Worm (Caenorhabditis elegans) whole organism, young adult: ENCODE data around the gene W01F3.2.

Source experiments
- B0035.1 ChIP-seq: sonication (generic microtip); optimal IDR thresholded peaks from 2 replicates; lab custom pipeline; 2016; ENCODE audit warnings: missing genetic modification characterization, mild to moderate bottlenecking, missing compliant biosample characterization, missing genotype, missing genetic modification reagents
- B0336.3 ChIP-seq: fragments of 200-800 bp; sonication (Bioruptor generic); IDR thresholded peaks from 2 replicates; pipeline ENCODE4 v1.3.6; 2022; ENCODE audit warnings: missing genetic modification characterization, missing compliant biosample characterization
- F22D6.2 ChIP-seq: sonication (generic microtip); optimal IDR thresholded peaks from 2 replicates; lab custom pipeline; 2016; ENCODE audit warnings: mild to moderate bottlenecking, missing genetic modification characterization, missing compliant biosample characterization
- F37B4.10 ChIP-seq: fragments of 200-800 bp; sonication (Bioruptor generic); IDR thresholded peaks from 2 replicates; pipeline ENCODE4 v1.3.6; 2022; ENCODE audit warnings: missing genetic modification characterization, missing compliant biosample characterization
- F39B2.1 ChIP-seq: fragments of 200-800 bp; sonication (Bioruptor generic); IDR thresholded peaks from 2 replicates; pipeline ENCODE4 v1.3.6; 2022; ENCODE audit warnings: missing genetic modification reagents, missing genetic modification characterization, missing compliant biosample characterization
- F55B11.4 ChIP-seq: sonication (generic microtip); optimal IDR thresholded peaks from 2 replicates; lab custom pipeline; 2016; ENCODE audit warnings: missing compliant biosample characterization, missing genetic modification characterization, borderline replicate concordance; ENCODE audit not compliant: insufficient read depth
- T07F8.4 ChIP-seq: sonication (generic microtip); optimal IDR thresholded peaks from 2 replicates; lab custom pipeline; 2016; ENCODE audit warnings: mild to moderate bottlenecking, missing genetic modification characterization, moderate library complexity, missing compliant biosample characterization
- T26A5.8 ChIP-seq: sonication (generic microtip); optimal IDR thresholded peaks from 2 replicates; lab custom pipeline; 2016; ENCODE audit warnings: missing genetic modification characterization, missing compliant biosample characterization
- Y53F4B.3 ChIP-seq: fragments of 200-800 bp; sonication (Bioruptor generic); IDR thresholded peaks from 2 replicates; pipeline ENCODE4 v1.3.6; 2022; ENCODE audit warnings: missing genetic modification reagents, missing genetic modification characterization, missing compliant biosample characterization
- Y56A3A.18 ChIP-seq: fragments of 200-800 bp; sonication (Bioruptor generic); IDR thresholded peaks from 2 replicates; pipeline ENCODE4 v1.3.6; 2022; ENCODE audit warnings: missing genetic modification reagents, missing genetic modification characterization, missing compliant biosample characterization
- Y67H2A.10 ChIP-seq: fragments of 200-800 bp; sonication (Bioruptor generic); conservative IDR thresholded peaks from 2 replicates; pipeline ENCODE4 v1.3.6; 2022; ENCODE audit warnings: missing genetic modification reagents, missing genetic modification characterization, missing compliant biosample characterization
- akir-1 ChIP-seq: fragments of 200-800 bp; sonication (Bioruptor generic); optimal IDR thresholded peaks from 2 replicates; lab custom pipeline; 2018; ENCODE audit warnings: mild to moderate bottlenecking, missing genetic modification characterization, moderate library complexity, missing compliant biosample characterization
- aptf-2 ChIP-seq: fragments of 200-800 bp; sonication (Bioruptor generic); conservative IDR thresholded peaks from 2 replicates; pipeline ENCODE4 v1.3.6; 2022; ENCODE audit warnings: missing genetic modification reagents, missing genetic modification characterization, missing compliant biosample characterization
- aptf-3 ChIP-seq: fragments of 200-800 bp; sonication (Bioruptor generic); IDR thresholded peaks from 2 replicates; pipeline ENCODE4 v1.3.6; 2022; ENCODE audit warnings: missing genetic modification characterization, missing compliant biosample characterization
- ccch-3 ChIP-seq: fragments of 200-800 bp; sonication (Bioruptor generic); optimal IDR thresholded peaks from 2 replicates; lab custom pipeline; 2018; ENCODE audit warnings: mild to moderate bottlenecking, missing genetic modification characterization, missing compliant biosample characterization
- ceh-40 ChIP-seq: fragments of 200-800 bp; sonication (Bioruptor generic); IDR thresholded peaks from 2 replicates; pipeline ENCODE4 v1.3.6; 2022; ENCODE audit warnings: missing genetic modification characterization, missing compliant biosample characterization
- dox-1 ChIP-seq: fragments of 200-800 bp; sonication (Bioruptor generic); IDR thresholded peaks from 2 replicates; pipeline ENCODE4 v1.3.6; 2022; ENCODE audit warnings: missing genetic modification reagents, missing genetic modification characterization, missing compliant biosample characterization
- dpff-1 ChIP-seq: sonication (generic microtip); optimal IDR thresholded peaks from 2 replicates; lab custom pipeline; 2017; ENCODE audit warnings: mild to moderate bottlenecking, missing genetic modification characterization, missing compliant biosample characterization
- dpl-1 ChIP-seq: fragments of 150-350 bp; optimal IDR thresholded peaks from 2 replicates; lab custom pipeline; 2014; ENCODE audit warnings: missing biosample characterization, missing genetic modification reagents, missing genetic modification characterization
- efl-1 ChIP-seq: fragments of 150-350 bp; optimal IDR thresholded peaks from 2 replicates; lab custom pipeline; 2014; ENCODE audit warnings: missing biosample characterization, missing genetic modification reagents, missing genetic modification characterization
- egrh-3 ChIP-seq: fragments of 200-800 bp; sonication (Bioruptor generic); IDR thresholded peaks from 2 replicates; pipeline ENCODE4 v1.3.6; 2022; ENCODE audit warnings: missing genetic modification reagents, missing genetic modification characterization, missing compliant biosample characterization
- ekl-4 ChIP-seq: fragments of 200-800 bp; sonication (Bioruptor generic); IDR thresholded peaks from 2 replicates; pipeline ENCODE4 v1.3.6; 2022; ENCODE audit warnings: missing genetic modification reagents, missing genetic modification characterization, missing compliant biosample characterization
- hlh-12 ChIP-seq: sonication (generic microtip); optimal IDR thresholded peaks from 2 replicates; lab custom pipeline; 2016; ENCODE audit warnings: missing genetic modification characterization, missing compliant biosample characterization
- hsf-1 ChIP-seq: fragments of 200-800 bp; sonication (Bioruptor generic); IDR thresholded peaks from 2 replicates; pipeline ENCODE4 v1.3.6; 2022; ENCODE audit warnings: missing genetic modification reagents, missing genetic modification characterization, missing compliant biosample characterization
- lin-35 ChIP-seq, 3 experiments: fragments of 150-350 bp in 2 of 3; sonication (generic microtip) in 1 of 3; optimal IDR thresholded peaks; 2 replicates each; lab custom pipeline; 2014 to 2018; ENCODE audit warnings: missing biosample characterization in 3 of 3, missing genetic modification characterization in 3 of 3, missing genetic modification reagents in 3 of 3
- lin-54 ChIP-seq: fragments of 200-800 bp; sonication (Bioruptor generic); optimal IDR thresholded peaks from 2 replicates; lab custom pipeline; 2018; ENCODE audit warnings: mild to moderate bottlenecking, missing genetic modification characterization, missing compliant biosample characterization
- madf-6 ChIP-seq: fragments of 200-800 bp; sonication (Bioruptor generic); IDR thresholded peaks from 2 replicates; pipeline ENCODE4 v1.3.6; 2022; ENCODE audit warnings: missing genetic modification reagents, missing genetic modification characterization, missing compliant biosample characterization
- mes-4 ChIP-seq: sonication (generic microtip); optimal IDR thresholded peaks from 2 replicates; lab custom pipeline; 2016; ENCODE audit warnings: missing genotype, missing genetic modification characterization, missing compliant biosample characterization
- mxl-1 ChIP-seq: sonication (generic microtip); optimal IDR thresholded peaks from 2 replicates; lab custom pipeline; 2016; ENCODE audit warnings: missing genetic modification characterization, missing compliant biosample characterization
- nhr-179 ChIP-seq: sonication (generic microtip); optimal IDR thresholded peaks from 2 replicates; lab custom pipeline; 2016; ENCODE audit warnings: mild to moderate bottlenecking, missing genetic modification characterization, missing compliant biosample characterization
- nhr-80 ChIP-seq: sonication (generic microtip); optimal IDR thresholded peaks from 2 replicates; lab custom pipeline; 2016; ENCODE audit warnings: missing genetic modification characterization, missing compliant biosample characterization
- nhr-90 ChIP-seq: sonication (generic microtip); optimal IDR thresholded peaks from 2 replicates; lab custom pipeline; 2016; ENCODE audit warnings: missing genotype, mild to moderate bottlenecking, missing genetic modification characterization, missing compliant biosample characterization
- pbrm-1 ChIP-seq: fragments of 200-800 bp; sonication (Bioruptor generic); IDR thresholded peaks from 2 replicates; pipeline ENCODE4 v1.3.6; 2022; ENCODE audit warnings: missing genetic modification reagents, missing genetic modification characterization, missing compliant biosample characterization
- pha-4 ChIP-seq: fragments of 150-350 bp; sonication (generic microtip); optimal IDR thresholded peaks from 2 replicates; lab custom pipeline; 2014; ENCODE audit warnings: missing biosample characterization, missing genetic modification reagents, missing genetic modification characterization
- repo-1 ChIP-seq: sonication (generic microtip); optimal IDR thresholded peaks from 2 replicates; lab custom pipeline; 2017; ENCODE audit warnings: mild to moderate bottlenecking, missing genetic modification characterization, missing compliant biosample characterization
- rpc-1 ChIP-seq, 2 experiments: fragments of 150-350 bp in 1 of 2; sonication (generic microtip) in 1 of 2; optimal IDR thresholded peaks; 2 replicates each; lab custom pipeline; 2014 to 2018; ENCODE audit warnings: missing biosample characterization in 1 of 2, missing genetic modification characterization in 1 of 2, missing genetic modification reagents in 1 of 2, missing genotype in 1 of 2
- sdz-38 ChIP-seq: sonication (generic microtip); optimal IDR thresholded peaks from 2 replicates; lab custom pipeline; 2016; ENCODE audit warnings: missing genotype, missing genetic modification characterization, missing compliant biosample characterization
- snpc-1.1 ChIP-seq: sonication (generic microtip); optimal IDR thresholded peaks from 2 replicates; lab custom pipeline; 2017; ENCODE audit warnings: missing genetic modification characterization, mild to moderate bottlenecking, missing compliant biosample characterization, antibody characterized with exemption, moderate library complexity, missing genotype, missing genetic modification reagents; ENCODE audit not compliant: insufficient read depth
- snpc-4 ChIP-seq, 5 experiments: fragments of 150-350 bp in 1 of 5; sonication (generic microtip) in 4 of 5; optimal IDR thresholded peaks; 2 replicates each; lab custom pipeline; 2014 to 2018; ENCODE audit warnings: missing genetic modification characterization in 5 of 5, missing biosample characterization in 3 of 5, antibody characterized with exemption in 2 of 5, mild to moderate bottlenecking in 2 of 5, missing compliant biosample characterization in 2 of 5, missing genotype in 2 of 5, moderate library complexity in 2 of 5, missing genetic modification reagents in 1 of 5
- tbx-9 ChIP-seq: sonication (generic microtip); optimal IDR thresholded peaks from 2 replicates; lab custom pipeline; 2016; ENCODE audit warnings: borderline replicate concordance, missing genetic modification characterization, inconsistent platforms, missing compliant biosample characterization
- unc-62 ChIP-seq: fragments of 150-350 bp; optimal IDR thresholded peaks from 2 replicates; lab custom pipeline; 2014; ENCODE audit warnings: missing biosample characterization, missing genetic modification reagents, missing genetic modification characterization
- xnd-1 ChIP-seq: sonication (generic microtip); optimal IDR thresholded peaks from 2 replicates; lab custom pipeline; 2016; ENCODE audit warnings: missing genotype, missing genetic modification reagents, missing genetic modification characterization, missing compliant biosample characterization

Gene W01F3.2

DNA sequence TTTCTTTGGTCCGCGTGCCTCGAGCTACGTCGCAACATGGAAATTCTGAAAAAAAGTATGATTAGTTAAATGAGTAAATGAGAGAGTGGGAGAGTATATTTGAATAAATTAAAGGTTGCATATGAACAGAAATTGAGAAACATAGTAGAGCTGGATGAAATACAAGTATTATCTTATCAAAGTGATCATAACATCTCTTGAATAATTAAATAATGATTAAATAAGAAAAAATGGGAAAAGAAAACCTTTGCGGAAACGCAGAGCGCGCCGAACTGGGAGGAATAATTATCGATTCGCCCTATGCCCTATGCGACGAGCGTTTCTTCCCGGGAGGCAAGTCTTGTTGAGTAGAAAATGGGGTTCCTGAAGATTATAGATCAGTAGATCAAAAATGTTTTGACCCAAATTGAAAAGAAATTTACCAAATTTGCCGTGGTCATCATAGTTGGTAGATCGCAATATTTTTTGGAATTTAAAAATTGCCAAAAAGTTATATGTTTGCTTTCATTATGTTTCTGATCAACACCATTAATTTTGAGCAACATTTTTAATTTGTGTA, 29.4 kb downstream of the W01F3.2 start, which contains the start of gene F53F8.3:
Gene F53F8.3, minus strand, starts transcription at position 51 of the 559 bp plus-strand sequence.
- TF ChIP-seq madf-6 (GFP tag; lab: Robert Waterston, UW) (peak; percentile 58), snpc-1.1 (tag; lab: Kevin White, UChicago) (no peak), ccch-3 (GFP tag; lab: Kevin White, UChicago) (no peak), aptf-3 (no peak), Y56A3A.18 (no peak), aptf-2 (GFP tag; lab: Robert Waterston, UW) (peak; percentile 95), efl-1 (GFP tag; lab: Kevin White, UChicago) (peak; percentile 56), Y67H2A.10 (GFP tag; lab: Robert Waterston, UW) (no peak)

DNA sequence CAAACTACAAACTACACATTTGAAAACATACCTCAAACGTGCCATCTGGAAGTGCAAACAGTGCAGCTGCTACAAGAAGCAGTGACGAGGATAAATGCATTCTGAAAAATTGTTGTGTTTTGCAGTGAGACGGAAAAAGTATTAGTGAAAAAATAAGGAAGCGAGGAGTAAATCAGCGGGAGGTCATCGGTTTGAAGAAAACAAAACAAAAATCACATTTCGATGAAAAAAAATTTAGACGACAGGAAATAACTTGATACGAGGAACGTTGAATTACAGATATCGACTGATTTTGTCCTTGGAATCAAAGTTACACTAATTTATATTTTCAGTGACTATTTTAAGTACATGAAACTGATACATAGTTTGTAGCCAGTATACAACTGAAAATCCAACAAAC, 31.5 kb downstream of the W01F3.2 start, which contains the start of gene F53F8.4:
Gene F53F8.4, minus strand, starts transcription at position 101 of the 400 bp plus-strand sequence.
- no peak for TF ChIP-seq xnd-1 (tag; lab: Kevin White, UChicago)
- no peak for TF ChIP-seq dox-1 (GFP tag; lab: Robert Waterston, UW)
- TF ChIP-seq lin-54, result no peak
- TF ChIP-seq ceh-40 (GFP tag; lab: Robert Waterston, UW), result no peak
- no peak for TF ChIP-seq lin-35 (GFP tag; optimal IDR thresholded peaks at IDR 0.05; lab: Kevin White, UChicago)
- TF ChIP-seq ekl-4 (GFP tag; lab: Robert Waterston, UW), result no peak
- TF ChIP-seq, all 124 proteins: peak for 0

DNA sequence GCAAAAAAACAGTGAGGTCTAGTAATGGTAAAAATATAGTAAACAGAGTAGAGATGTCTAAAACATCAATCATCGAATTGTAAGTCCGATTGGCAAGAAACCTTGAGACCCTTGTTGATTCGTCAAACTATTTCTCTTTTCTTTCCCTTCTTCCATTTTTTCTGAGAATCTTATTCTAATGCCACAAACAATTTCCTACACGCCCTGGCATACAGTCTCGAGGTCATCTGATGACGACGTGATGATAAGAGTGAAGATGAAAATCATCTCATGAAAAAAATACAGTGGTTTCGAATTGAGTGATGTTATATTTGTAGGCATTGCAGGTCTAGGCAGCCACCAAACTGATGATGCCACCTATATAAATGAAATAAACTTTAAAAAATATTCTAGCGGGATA, 32.8 kb downstream of the W01F3.2 start:
- no peak for TF ChIP-seq T26A5.8 (tag; lab: Kevin White, UChicago)
- TF ChIP-seq B0035.1, result no peak
- no peak for TF ChIP-seq tbx-9 (tag; lab: Kevin White, UChicago)
- TF ChIP-seq F55B11.4 (tag; lab: Kevin White, UChicago), result no peak
- no peak for TF ChIP-seq sdz-38 (tag; lab: Kevin White, UChicago)
- no peak for TF ChIP-seq F39B2.1
- TF ChIP-seq efl-1 (GFP tag; lab: Kevin White, UChicago), result no peak
- no peak for TF ChIP-seq hsf-1 (GFP tag; lab: Robert Waterston, UW)
- no peak for TF ChIP-seq T07F8.4 (tag; lab: Kevin White, UChicago)
- TF ChIP-seq dpl-1 (GFP tag; lab: Kevin White, UChicago), result no peak

DNA sequence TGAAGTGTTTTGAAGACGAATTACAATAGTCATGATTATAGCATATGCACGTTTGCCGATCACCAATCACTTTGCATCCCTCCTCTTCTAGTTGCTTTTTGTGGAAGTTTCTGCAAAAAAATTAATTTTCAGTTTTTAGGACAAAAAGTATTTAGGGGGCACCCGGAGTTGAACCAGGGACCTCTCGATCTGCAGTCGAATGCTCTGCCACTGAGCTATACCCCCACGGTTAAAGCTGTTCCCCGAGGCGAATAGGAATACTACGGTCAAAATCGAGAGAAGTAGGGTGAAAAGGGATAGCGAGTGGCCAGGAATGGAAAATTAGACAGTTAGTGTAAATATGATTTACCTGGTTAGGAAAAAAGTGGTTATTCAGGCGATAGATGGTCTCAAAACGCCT, 33.8 kb downstream of the W01F3.2 start:
- TF ChIP-seq aptf-3, result no peak
- peak; percentile 68 for TF ChIP-seq pbrm-1 (GFP tag; lab: Robert Waterston, UW)
- TF ChIP-seq snpc-4 (GFP tag; optimal IDR thresholded peaks at IDR 0.05; lab: Kevin White, UChicago), result peak; percentile 22
- TF ChIP-seq snpc-4 (tag; optimal IDR thresholded peaks at IDR 0.05; lab: Kevin White, UChicago), result peak in 3 of 4 experiments; percentile 13 to 73 (median 71)
- TF ChIP-seq egrh-3 (GFP tag; lab: Robert Waterston, UW), result peak; percentile 41; the same call in 1 of the 2 replicates
- TF ChIP-seq akir-1 (GFP tag; lab: Kevin White, UChicago), result no peak
- TF ChIP-seq repo-1 (tag; lab: Kevin White, UChicago), result peak; percentile 72
- peak; percentile 33 for TF ChIP-seq hlh-12 (tag; lab: Kevin White, UChicago)
- TF ChIP-seq unc-62 (GFP tag; lab: Kevin White, UChicago), result no peak
- TF ChIP-seq rpc-1 (optimal IDR thresholded peaks at IDR 0.05; lab: Kevin White, UChicago), result peak; percentile 86
- peak; percentile 88 for TF ChIP-seq rpc-1 (tag; optimal IDR thresholded peaks at IDR 0.05; lab: Kevin White, UChicago)
- TF ChIP-seq lin-54, result peak; percentile 60
- no peak for TF ChIP-seq dpl-1 (GFP tag; lab: Kevin White, UChicago)
- TF ChIP-seq F22D6.2 (tag; lab: Kevin White, UChicago), result no peak
- 0 out of 2 replicates have a peak, but pooled peaks have one; percentile 25 for TF ChIP-seq hsf-1 (GFP tag; lab: Robert Waterston, UW)
- peak; percentile 55 for TF ChIP-seq mxl-1 (tag; lab: Kevin White, UChicago)
- TF ChIP-seq xnd-1 (tag; lab: Kevin White, UChicago), result no peak
- TF ChIP-seq dpff-1, result no peak
- TF ChIP-seq F37B4.10 (GFP tag; lab: Robert Waterston, UW), result no peak
- TF ChIP-seq mes-4 (tag; lab: Kevin White, UChicago), result no peak
- no peak for TF ChIP-seq Y53F4B.3 (GFP tag; lab: Robert Waterston, UW)
- TF ChIP-seq nhr-80 (tag; lab: Kevin White, UChicago), result peak; percentile 10
- TF ChIP-seq pha-4 (tag; lab: Kevin White, UChicago), result no peak
- TF ChIP-seq B0336.3 (GFP tag; lab: Robert Waterston, UW), result 0 out of 2 replicates have a peak, but pooled peaks have one; percentile 47
- TF ChIP-seq nhr-179 (tag; lab: Kevin White, UChicago), result peak; percentile 40
- TF ChIP-seq nhr-90 (tag; lab: Kevin White, UChicago), result peak; percentile 74
